Worm (Caenorhabditis elegans): Measurements from ENCODE around the gene K10G9.2.

Gene K10G9.2

ce11 chrIII:10335086-10335485, 49.4 kb downstream of the K10G9.2 start, which contains the start of gene ced-9:
Gene ced-9, plus strand, starts transcription at chrIII:10335172.
- TF ChIP-seq flt-1 (GFP tag; IDR thresholded peaks at IDR 0.05) (no peak), tab-1 (GFP tag; IDR thresholded peaks at IDR 0.05) (no peak), ztf-29 (GFP tag; IDR thresholded peaks at IDR 0.05) (no peak), T22C8.4 (GFP tag; IDR thresholded peaks at IDR 0.05) (no peak), med-1 (GFP tag; optimal IDR thresholded peaks at IDR 0.05; ENCODE audit: insufficient read depth) (no peak), ref-1 (GFP tag; conservative IDR thresholded peaks at IDR 0.05) (no peak), klf-2 (GFP tag; conservative IDR thresholded peaks at IDR 0.05) (no peak), ztf-23 (GFP tag; IDR thresholded peaks at IDR 0.05) (no peak), cog-1 (tag; optimal IDR thresholded peaks at IDR 0.05) (no peak)

- no peak for TF ChIP-seq klf-2 (GFP tag; conservative IDR thresholded peaks at IDR 0.05)
- no peak for TF ChIP-seq ref-1 (GFP tag; conservative IDR thresholded peaks at IDR 0.05)
- TF ChIP-seq cog-1 (tag; optimal IDR thresholded peaks at IDR 0.05) = no peak
- TF ChIP-seq med-1 (GFP tag; optimal IDR thresholded peaks at IDR 0.05; ENCODE audit: insufficient read depth) = no peak
- TF ChIP-seq ztf-29 (GFP tag; IDR thresholded peaks at IDR 0.05) = no peak
- TF ChIP-seq ztf-23 (GFP tag; IDR thresholded peaks at IDR 0.05) = no peak
- no peak for TF ChIP-seq tab-1 (GFP tag; IDR thresholded peaks at IDR 0.05)
- TF ChIP-seq flt-1 (GFP tag; IDR thresholded peaks at IDR 0.05) = no peak
These were observed 50.4 kb downstream of the K10G9.2 start for ce11 chrIII:10336109-10336508.

ce11 chrIII:10337508-10338166, 51.9 kb downstream of the K10G9.2 start, which contains the start of gene ttr-15:
Gene ttr-15, plus strand, starts transcription at chrIII:10337847.
- TF ChIP-seq T22C8.4 (GFP tag; IDR thresholded peaks at IDR 0.05) = no peak
- TF ChIP-seq ztf-29 (GFP tag; IDR thresholded peaks at IDR 0.05) = no peak
- no peak for TF ChIP-seq klf-2 (GFP tag; conservative IDR thresholded peaks at IDR 0.05)
- no peak for TF ChIP-seq ztf-23 (GFP tag; IDR thresholded peaks at IDR 0.05)
- no peak for TF ChIP-seq ref-1 (GFP tag; conservative IDR thresholded peaks at IDR 0.05)
- TF ChIP-seq cog-1 (tag; optimal IDR thresholded peaks at IDR 0.05) = no peak
- TF ChIP-seq flt-1 (GFP tag; IDR thresholded peaks at IDR 0.05) = no peak
- no peak for TF ChIP-seq tab-1 (GFP tag; IDR thresholded peaks at IDR 0.05)
- TF ChIP-seq med-1 (GFP tag; optimal IDR thresholded peaks at IDR 0.05; ENCODE audit: insufficient read depth) = no peak
